Worm (Caenorhabditis elegans) whole organism, young adult: Measurements from ENCODE around the gene mpk-2.
A peak's percentile ranks its signal among the peaks of the same experiment; 100 is the strongest.

Experiments used
- B0019.2 ChIP-seq: fragments of 200-800 bp; sonication (Bioruptor generic); conservative IDR thresholded peaks from 2 replicates; pipeline ENCODE4 v1.3.6; 2022; ENCODE audit warnings: missing genetic modification reagents, missing genetic modification characterization, missing compliant biosample characterization
- B0035.1 ChIP-seq: sonication (generic microtip); optimal IDR thresholded peaks from 2 replicates; lab custom pipeline; 2016; ENCODE audit warnings: missing genetic modification characterization, mild to moderate bottlenecking, missing compliant biosample characterization, missing genotype, missing genetic modification reagents
- B0261.1 ChIP-seq: sonication (generic microtip); optimal IDR thresholded peaks from 2 replicates; lab custom pipeline; 2016; ENCODE audit warnings: mild to moderate bottlenecking, missing genetic modification characterization, moderate library complexity, missing compliant biosample characterization
- F10E7.11 ChIP-seq: sonication (generic microtip); optimal IDR thresholded peaks from 2 replicates; lab custom pipeline; 2017; ENCODE audit warnings: mild to moderate bottlenecking, missing genetic modification characterization, moderate library complexity, missing compliant biosample characterization
- F22D6.2 ChIP-seq: sonication (generic microtip); optimal IDR thresholded peaks from 2 replicates; lab custom pipeline; 2016; ENCODE audit warnings: mild to moderate bottlenecking, missing genetic modification characterization, missing compliant biosample characterization
- F52B5.7 ChIP-seq: sonication (generic microtip); optimal IDR thresholded peaks from 2 replicates; lab custom pipeline; 2016; ENCODE audit warnings: mild to moderate bottlenecking, missing genetic modification characterization, missing compliant biosample characterization
- F55B11.4 ChIP-seq: sonication (generic microtip); optimal IDR thresholded peaks from 2 replicates; lab custom pipeline; 2016; ENCODE audit warnings: missing compliant biosample characterization, missing genetic modification characterization, borderline replicate concordance; ENCODE audit not compliant: insufficient read depth
- K11D2.4 ChIP-seq: fragments of 200-800 bp; sonication (Bioruptor generic); IDR thresholded peaks from 2 replicates; pipeline ENCODE4 v1.3.6; 2022; ENCODE audit warnings: missing genetic modification reagents, missing genetic modification characterization, missing compliant biosample characterization
- T26A5.8 ChIP-seq: sonication (generic microtip); optimal IDR thresholded peaks from 2 replicates; lab custom pipeline; 2016; ENCODE audit warnings: missing genetic modification characterization, missing compliant biosample characterization
- Y53F4B.3 ChIP-seq: fragments of 200-800 bp; sonication (Bioruptor generic); IDR thresholded peaks from 2 replicates; pipeline ENCODE4 v1.3.6; 2022; ENCODE audit warnings: missing genetic modification reagents, missing genetic modification characterization, missing compliant biosample characterization
- Y56A3A.18 ChIP-seq: fragments of 200-800 bp; sonication (Bioruptor generic); IDR thresholded peaks from 2 replicates; pipeline ENCODE4 v1.3.6; 2022; ENCODE audit warnings: missing genetic modification reagents, missing genetic modification characterization, missing compliant biosample characterization
- Y79H2A.3 ChIP-seq: fragments of 200-800 bp; sonication (Bioruptor generic); conservative IDR thresholded peaks from 2 replicates; pipeline ENCODE4 v1.3.6; 2022; ENCODE audit warnings: missing genetic modification reagents, missing genetic modification characterization, missing compliant biosample characterization
- ZK185.1 ChIP-seq: sonication (generic microtip); optimal IDR thresholded peaks from 2 replicates; lab custom pipeline; 2016; ENCODE audit warnings: mild to moderate bottlenecking, missing genetic modification characterization, missing compliant biosample characterization; ENCODE audit not compliant: poor library complexity, severe bottlenecking
- akir-1 ChIP-seq: fragments of 200-800 bp; sonication (Bioruptor generic); optimal IDR thresholded peaks from 2 replicates; lab custom pipeline; 2018; ENCODE audit warnings: mild to moderate bottlenecking, missing genetic modification characterization, moderate library complexity, missing compliant biosample characterization
- aptf-2 ChIP-seq: fragments of 200-800 bp; sonication (Bioruptor generic); conservative IDR thresholded peaks from 2 replicates; pipeline ENCODE4 v1.3.6; 2022; ENCODE audit warnings: missing genetic modification reagents, missing genetic modification characterization, missing compliant biosample characterization
- athp-1 ChIP-seq: sonication (generic microtip); optimal IDR thresholded peaks from 2 replicates; lab custom pipeline; 2017; ENCODE audit warnings: mild to moderate bottlenecking, missing genetic modification characterization, missing compliant biosample characterization
- bed-2 ChIP-seq: fragments of 200-800 bp; sonication (Bioruptor generic); IDR thresholded peaks from 2 replicates; pipeline ENCODE4 v1.3.6; 2022; ENCODE audit warnings: missing genetic modification reagents, missing genetic modification characterization, missing compliant biosample characterization
- ccch-3 ChIP-seq: fragments of 200-800 bp; sonication (Bioruptor generic); optimal IDR thresholded peaks from 2 replicates; lab custom pipeline; 2018; ENCODE audit warnings: mild to moderate bottlenecking, missing genetic modification characterization, missing compliant biosample characterization
- cebp-1 ChIP-seq, 2 experiments: fragments of 200-800 bp in 1 of 2; sonication (Bioruptor generic) in 1 of 2; sonication (generic microtip) in 1 of 2; IDR thresholded peaks in 1 of 2; optimal IDR thresholded peaks in 1 of 2; 2 replicates each; pipeline versions ENCODE4 v1.3.6 to Lab custom; 2017 to 2022; ENCODE audit warnings: missing compliant biosample characterization in 2 of 2, missing genetic modification characterization in 2 of 2, mild to moderate bottlenecking in 1 of 2, missing genetic modification reagents in 1 of 2, moderate library complexity in 1 of 2
- ceh-100 ChIP-seq: fragments of 200-800 bp; sonication (Bioruptor generic); IDR thresholded peaks from 2 replicates; pipeline ENCODE4 v1.3.6; 2022; ENCODE audit warnings: missing genetic modification reagents, missing genetic modification characterization, missing compliant biosample characterization
- ceh-58 ChIP-seq: fragments of 200-800 bp; sonication (Bioruptor generic); IDR thresholded peaks from 2 replicates; pipeline ENCODE4 v1.3.6; 2022; ENCODE audit warnings: missing genetic modification characterization, missing compliant biosample characterization
- ceh-79 ChIP-seq: sonication (generic microtip); optimal IDR thresholded peaks from 2 replicates; lab custom pipeline; 2017; ENCODE audit warnings: mild to moderate bottlenecking, missing genetic modification characterization, missing compliant biosample characterization
- chd-7 ChIP-seq: sonication (generic microtip); optimal IDR thresholded peaks from 2 replicates; lab custom pipeline; 2016; ENCODE audit warnings: mild to moderate bottlenecking, missing genetic modification characterization, moderate library complexity, missing compliant biosample characterization
- die-1 ChIP-seq: sonication (generic microtip); optimal IDR thresholded peaks from 2 replicates; lab custom pipeline; 2016; ENCODE audit warnings: missing genotype, mild to moderate bottlenecking, missing genetic modification characterization, missing compliant biosample characterization
- dpff-1 ChIP-seq: sonication (generic microtip); optimal IDR thresholded peaks from 2 replicates; lab custom pipeline; 2017; ENCODE audit warnings: mild to moderate bottlenecking, missing genetic modification characterization, missing compliant biosample characterization
- egl-44 ChIP-seq: fragments of 200-800 bp; sonication (Bioruptor generic); IDR thresholded peaks from 2 replicates; pipeline ENCODE4 v1.3.6; 2022; ENCODE audit warnings: missing genetic modification reagents, missing genetic modification characterization, missing compliant biosample characterization
- egrh-3 ChIP-seq: fragments of 200-800 bp; sonication (Bioruptor generic); IDR thresholded peaks from 2 replicates; pipeline ENCODE4 v1.3.6; 2022; ENCODE audit warnings: missing genetic modification reagents, missing genetic modification characterization, missing compliant biosample characterization
- hlh-12 ChIP-seq: sonication (generic microtip); optimal IDR thresholded peaks from 2 replicates; lab custom pipeline; 2016; ENCODE audit warnings: missing genetic modification characterization, missing compliant biosample characterization
- hsf-1 ChIP-seq: fragments of 200-800 bp; sonication (Bioruptor generic); IDR thresholded peaks from 2 replicates; pipeline ENCODE4 v1.3.6; 2022; ENCODE audit warnings: missing genetic modification reagents, missing genetic modification characterization, missing compliant biosample characterization
- let-607 ChIP-seq, 2 experiments: fragments of 200-800 bp in 1 of 2; sonication (Bioruptor generic) in 1 of 2; sonication (generic microtip) in 1 of 2; optimal IDR thresholded peaks; 2 replicates each; lab custom pipeline; 2016 to 2018; ENCODE audit warnings: mild to moderate bottlenecking in 2 of 2, missing compliant biosample characterization in 2 of 2, missing genetic modification characterization in 2 of 2, moderate library complexity in 2 of 2, missing genotype in 1 of 2
- lir-1 ChIP-seq: fragments of 200-800 bp; sonication (Bioruptor generic); conservative IDR thresholded peaks from 2 replicates; pipeline ENCODE4 v1.3.6; 2022; ENCODE audit warnings: missing genetic modification reagents, missing genetic modification characterization, missing compliant biosample characterization
- lsl-1 ChIP-seq: fragments of 200-800 bp; sonication (Bioruptor generic); optimal IDR thresholded peaks from 2 replicates; lab custom pipeline; 2018; ENCODE audit warnings: mild to moderate bottlenecking, missing genetic modification characterization, moderate library complexity, missing compliant biosample characterization
- madf-8 ChIP-seq: fragments of 200-800 bp; sonication (Bioruptor generic); conservative IDR thresholded peaks from 2 replicates; pipeline ENCODE4 v1.3.6; 2022; ENCODE audit warnings: missing genetic modification reagents, missing genetic modification characterization, missing compliant biosample characterization
- nfya-1 ChIP-seq: sonication (generic microtip); optimal IDR thresholded peaks from 2 replicates; lab custom pipeline; 2017; ENCODE audit warnings: antibody characterized with exemption, missing compliant biosample characterization, missing genetic modification characterization, borderline replicate concordance; ENCODE audit not compliant: insufficient read depth
- nfya-2 ChIP-seq: fragments of 200-800 bp; sonication (Bioruptor generic); IDR thresholded peaks from 2 replicates; pipeline ENCODE4 v1.3.6; 2022; ENCODE audit warnings: missing genetic modification reagents, missing genetic modification characterization, missing compliant biosample characterization
- nfyb-1 ChIP-seq: fragments of 200-800 bp; sonication (Bioruptor generic); IDR thresholded peaks from 2 replicates; pipeline ENCODE4 v1.3.6; 2022; ENCODE audit warnings: missing genetic modification reagents, missing genetic modification characterization, missing compliant biosample characterization
- nhr-27 ChIP-seq: fragments of 200-800 bp; sonication (Bioruptor generic); optimal IDR thresholded peaks from 2 replicates; lab custom pipeline; 2018; ENCODE audit warnings: mild to moderate bottlenecking, missing genetic modification characterization, moderate library complexity, missing compliant biosample characterization
- nhr-90 ChIP-seq: sonication (generic microtip); optimal IDR thresholded peaks from 2 replicates; lab custom pipeline; 2016; ENCODE audit warnings: missing genotype, mild to moderate bottlenecking, missing genetic modification characterization, missing compliant biosample characterization
- pha-4 ChIP-seq: fragments of 150-350 bp; sonication (generic microtip); optimal IDR thresholded peaks from 2 replicates; lab custom pipeline; 2014; ENCODE audit warnings: missing biosample characterization, missing genetic modification reagents, missing genetic modification characterization
- snpc-1.1 ChIP-seq: sonication (generic microtip); optimal IDR thresholded peaks from 2 replicates; lab custom pipeline; 2017; ENCODE audit warnings: missing genetic modification characterization, mild to moderate bottlenecking, missing compliant biosample characterization, antibody characterized with exemption, moderate library complexity, missing genotype, missing genetic modification reagents; ENCODE audit not compliant: insufficient read depth
- snpc-1.3 ChIP-seq: sonication (generic microtip); optimal IDR thresholded peaks from 2 replicates; lab custom pipeline; 2017; ENCODE audit warnings: missing genetic modification characterization, mild to moderate bottlenecking, missing compliant biosample characterization, antibody characterized with exemption, moderate library complexity, missing genotype, missing genetic modification reagents; ENCODE audit not compliant: insufficient read depth
- unc-130 ChIP-seq: sonication (generic microtip); optimal IDR thresholded peaks from 2 replicates; lab custom pipeline; 2016; ENCODE audit warnings: missing genetic modification reagents, missing genetic modification characterization, missing compliant biosample characterization
- xnd-1 ChIP-seq: sonication (generic microtip); optimal IDR thresholded peaks from 2 replicates; lab custom pipeline; 2016; ENCODE audit warnings: missing genotype, missing genetic modification reagents, missing genetic modification characterization, missing compliant biosample characterization
- zim-3 ChIP-seq: sonication (generic microtip); optimal IDR thresholded peaks from 2 replicates; lab custom pipeline; 2017; ENCODE audit warnings: mild to moderate bottlenecking, missing genetic modification characterization, moderate library complexity, missing compliant biosample characterization
- ztf-22 ChIP-seq: fragments of 200-800 bp; sonication (Bioruptor generic); optimal IDR thresholded peaks from 2 replicates; lab custom pipeline; 2018; ENCODE audit warnings: mild to moderate bottlenecking, missing genetic modification characterization, moderate library complexity, missing compliant biosample characterization
- ztf-25 ChIP-seq: fragments of 200-800 bp; sonication (Bioruptor generic); IDR thresholded peaks from 2 replicates; pipeline ENCODE4 v1.3.6; 2022; ENCODE audit warnings: missing genetic modification reagents, missing genetic modification characterization, missing compliant biosample characterization
- ztf-3 ChIP-seq: fragments of 200-800 bp; sonication (Bioruptor generic); optimal IDR thresholded peaks from 2 replicates; lab custom pipeline; 2018; ENCODE audit warnings: mild to moderate bottlenecking, missing genetic modification characterization, missing compliant biosample characterization

mpk-2 gene

DNA sequence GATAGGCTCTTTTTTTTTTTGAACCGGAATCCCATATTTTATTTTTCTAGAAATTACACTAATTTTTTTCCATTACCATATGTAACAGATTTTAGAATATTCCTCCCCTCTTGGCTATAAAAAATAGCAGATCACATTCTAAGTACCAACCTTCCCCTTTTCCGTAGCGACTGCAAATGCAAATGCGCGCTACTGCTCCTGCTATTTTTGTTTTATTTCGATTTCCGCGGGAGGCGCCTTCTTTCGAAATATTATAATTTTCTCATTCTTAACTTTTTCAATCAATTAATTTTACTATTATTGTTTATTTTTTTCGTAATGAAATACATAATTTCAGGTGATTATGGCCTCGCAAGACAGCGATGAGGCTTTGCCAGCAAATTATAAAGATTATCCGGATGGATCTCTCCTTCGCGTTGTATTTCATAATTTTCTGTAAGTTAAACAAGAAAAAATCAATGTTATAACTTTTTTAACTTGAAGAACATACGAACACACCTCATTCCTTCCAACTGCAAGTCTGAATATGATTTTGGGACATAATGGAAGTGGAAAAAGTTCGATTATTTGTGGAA is 42.0 kb upstream of the mpk-2 start, which contains the start of gene smc-5 (continued):
- TF ChIP-seq let-607 (tag; optimal IDR thresholded peaks at IDR 0.05; lab: Kevin White, UChicago) (no peak), cebp-1 (GFP tag; IDR thresholded peaks at IDR 0.05; lab: Robert Waterston, UW) (peak; percentile 63; the same call in 1 of the 2 replicates), cebp-1 (tag; optimal IDR thresholded peaks at IDR 0.05; lab: Kevin White, UChicago) (no peak), bed-2 (GFP tag; lab: Robert Waterston, UW) (no peak), Y56A3A.18 (no peak), ccch-3 (GFP tag; lab: Kevin White, UChicago) (no peak), akir-1 (GFP tag; lab: Kevin White, UChicago) (no peak), zim-3 (tag; lab: Kevin White, UChicago) (no peak), athp-1 (no peak), aptf-2 (GFP tag; lab: Robert Waterston, UW) (no peak), Y53F4B.3 (GFP tag; lab: Robert Waterston, UW) (no peak), egl-44 (no peak), K11D2.4 (GFP tag; lab: Robert Waterston, UW) (no peak), B0035.1 (no peak), ceh-100 (peak; percentile 96), F10E7.11 (tag; lab: Kevin White, UChicago) (no peak), nfyb-1 (GFP tag; lab: Robert Waterston, UW) (no peak), ceh-58 (GFP tag; lab: Robert Waterston, UW) (no peak), egrh-3 (GFP tag; lab: Robert Waterston, UW) (no peak; the same call in 1 of the 2 replicates), nfya-1 (tag; lab: Kevin White, UChicago) (no peak), hlh-12 (tag; lab: Kevin White, UChicago) (no peak), hsf-1 (GFP tag; lab: Robert Waterston, UW) (no peak), lir-1 (no peak), nhr-90 (tag; lab: Kevin White, UChicago) (no peak), F55B11.4 (tag; lab: Kevin White, UChicago) (no peak), lsl-1 (peak; percentile 70), madf-8 (GFP tag; lab: Robert Waterston, UW) (peak; percentile 80), F22D6.2 (tag; lab: Kevin White, UChicago) (no peak), ztf-25 (GFP tag; lab: Robert Waterston, UW) (no peak), B0019.2 (GFP tag; lab: Robert Waterston, UW) (no peak), unc-130 (GFP tag; lab: Kevin White, UChicago) (peak; percentile 77), ztf-3 (GFP tag; lab: Kevin White, UChicago) (no peak), snpc-1.3 (tag; lab: Kevin White, UChicago) (peak; percentile 28), die-1 (tag; lab: Kevin White, UChicago) (peak; percentile 7), T26A5.8 (tag; lab: Kevin White, UChicago) (no peak), Y79H2A.3 (GFP tag; lab: Robert Waterston, UW) (no peak), xnd-1 (tag; lab: Kevin White, UChicago) (peak; percentile 32), nfya-2 (no peak), ztf-22 (no peak), B0261.1 (tag; lab: Kevin White, UChicago) (peak; percentile 15), dpff-1 (tag; lab: Kevin White, UChicago) (no peak), nhr-27 (tag; lab: Kevin White, UChicago) (no peak), snpc-1.1 (tag; lab: Kevin White, UChicago) (peak; percentile 24), ceh-79 (tag; lab: Kevin White, UChicago) (no peak), ZK185.1 (tag; lab: Kevin White, UChicago) (peak; percentile 20), chd-7 (no peak), F52B5.7 (tag; lab: Kevin White, UChicago) (no peak), pha-4 (tag; lab: Kevin White, UChicago) (no peak)
